Worm (Caenorhabditis elegans): Measurements from ENCODE around the gene vps-33.1.

ce11 chrIII:8744765-8745164 lies 44.0 kb downstream of the vps-33.1 start:
- TF ChIP-seq dao-5 (tag; optimal IDR thresholded peaks at IDR 0.05) (no peak), W03F9.2 (tag; optimal IDR thresholded peaks at IDR 0.05) (no peak), him-1 (tag; optimal IDR thresholded peaks at IDR 0.05) (no peak)

Measured in whole organism, L4/young adult.